Worm (Caenorhabditis elegans) whole organism, L4 larva: ENCODE results near the gene lin-15B.

Experiments used
- F26F4.8 ChIP-seq: fragments of 200-800 bp; sonication (Bioruptor generic); conservative IDR thresholded peaks from 2 replicates; pipeline ENCODE4 v1.3.6; 2022; ENCODE audit warnings: missing genetic modification characterization, missing compliant biosample characterization
- F37D6.2 ChIP-seq: sonication (generic microtip); optimal IDR thresholded peaks from 2 replicates; lab custom pipeline; 2016; ENCODE audit warnings: mild to moderate bottlenecking, missing genetic modification characterization, missing compliant biosample characterization
- R02D3.7 ChIP-seq: fragments of 150-350 bp; sonication (generic microtip); optimal IDR thresholded peaks from 3 replicates; lab custom pipeline; 2014; ENCODE audit warnings: missing biosample characterization, missing genetic modification characterization
- T20F7.1 ChIP-seq: fragments of 200-800 bp; sonication (Bioruptor generic); optimal IDR thresholded peaks from 2 replicates; lab custom pipeline; 2018; ENCODE audit warnings: mild to moderate bottlenecking, missing genetic modification characterization, missing compliant biosample characterization
- Y105C5A.15 ChIP-seq: fragments of 200-800 bp; sonication (Bioruptor generic); IDR thresholded peaks from 2 replicates; pipeline ENCODE4 v1.3.6; 2022; ENCODE audit warnings: missing genetic modification characterization, missing compliant biosample characterization
- Y48G9A.11 ChIP-seq: fragments of 200-800 bp; sonication (Bioruptor generic); IDR thresholded peaks from 2 replicates; pipeline ENCODE4 v1.3.6; 2022; ENCODE audit warnings: missing genetic modification reagents, missing genetic modification characterization, missing compliant biosample characterization
- Y5F2A.4 ChIP-seq: fragments of 200-800 bp; sonication (Bioruptor generic); optimal IDR thresholded peaks from 2 replicates; lab custom pipeline; 2018; ENCODE audit warnings: mild to moderate bottlenecking, missing genetic modification characterization, missing compliant biosample characterization
- ZK337.2 ChIP-seq: fragments of 200-800 bp; sonication (Bioruptor generic); IDR thresholded peaks from 2 replicates; pipeline ENCODE4 v1.3.6; 2022; ENCODE audit warnings: missing genetic modification reagents, missing genetic modification characterization, missing compliant biosample characterization
- ZK546.5 ChIP-seq, 2 experiments: sonication (generic microtip); optimal IDR thresholded peaks; 2 replicates each; lab custom pipeline; 2017; ENCODE audit warnings: missing biosample characterization in 2 of 2, missing genetic modification characterization in 2 of 2
- aha-1 ChIP-seq: fragments of 150-350 bp; peaks from one replicate; lab custom pipeline; 2014; ENCODE audit warnings: missing biosample characterization, missing genetic modification characterization
- ama-1 ChIP-seq: fragments of 150-350 bp; optimal IDR thresholded peaks from 2 replicates; lab custom pipeline; 2014; ENCODE audit warnings: inconsistent platforms, mixed read lengths
- ceh-20 ChIP-seq: fragments of 200-800 bp; sonication (Bioruptor generic); IDR thresholded peaks from 2 replicates; pipeline ENCODE4 v1.3.6; 2022; ENCODE audit warnings: missing genetic modification reagents, missing genetic modification characterization, missing compliant biosample characterization
- ceh-28 ChIP-seq: fragments of 150-350 bp; optimal IDR thresholded peaks from 2 replicates; lab custom pipeline; 2014; ENCODE audit warnings: missing biosample characterization, missing genetic modification reagents, missing genetic modification characterization
- ceh-32 ChIP-seq: sonication (generic microtip); optimal IDR thresholded peaks from 2 replicates; lab custom pipeline; 2016; ENCODE audit warnings: mild to moderate bottlenecking, missing genetic modification characterization, missing compliant biosample characterization; ENCODE audit not compliant: poor library complexity
- ceh-44 ChIP-seq: fragments of 200-800 bp; sonication (Bioruptor generic); IDR thresholded peaks from 2 replicates; pipeline ENCODE4 v1.3.6; 2022; ENCODE audit warnings: missing genetic modification reagents, missing genetic modification characterization, missing compliant biosample characterization
- ceh-62 ChIP-seq: sonication (generic microtip); optimal IDR thresholded peaks from 2 replicates; lab custom pipeline; 2017; ENCODE audit warnings: missing biosample characterization, missing genetic modification characterization
- ceh-82 ChIP-seq: sonication (generic microtip); optimal IDR thresholded peaks from 2 replicates; lab custom pipeline; 2017; ENCODE audit warnings: missing biosample characterization, missing genetic modification characterization
- daf-12 ChIP-seq: fragments of 150-350 bp; optimal IDR thresholded peaks from 2 replicates; lab custom pipeline; 2014; ENCODE audit warnings: missing biosample characterization, missing genetic modification reagents, missing genetic modification characterization
- daf-16 ChIP-seq, 3 experiments: sonication (generic microtip); optimal IDR thresholded peaks; 2 replicates each; lab custom pipeline; 2016 to 2017; ENCODE audit warnings: missing genetic modification characterization in 3 of 3, missing genetic modification reagents in 3 of 3, mild to moderate bottlenecking in 2 of 3, missing compliant biosample characterization in 2 of 3, missing biosample characterization in 1 of 3, moderate library complexity in 1 of 3
- daf-19 ChIP-seq: fragments of 200-800 bp; sonication (Bioruptor generic); conservative IDR thresholded peaks from 2 replicates; pipeline ENCODE4 v1.3.6; 2022; ENCODE audit warnings: missing genetic modification characterization, missing compliant biosample characterization
- daf-8 ChIP-seq: fragments of 200-800 bp; sonication (Bioruptor generic); IDR thresholded peaks from 2 replicates; pipeline ENCODE4 v1.3.6; 2022; ENCODE audit warnings: missing genetic modification characterization, missing compliant biosample characterization
- dmd-6 ChIP-seq: fragments of 200-800 bp; sonication (Bioruptor generic); IDR thresholded peaks from 2 replicates; pipeline ENCODE4 v1.3.6; 2022; ENCODE audit warnings: missing genetic modification reagents, missing genetic modification characterization, missing compliant biosample characterization
- dmd-8 ChIP-seq: fragments of 200-800 bp; sonication (Bioruptor generic); IDR thresholded peaks from 2 replicates; pipeline ENCODE4 v1.3.6; 2022; ENCODE audit warnings: missing genetic modification characterization, missing compliant biosample characterization
- dmd-9 ChIP-seq: fragments of 200-800 bp; sonication (Bioruptor generic); IDR thresholded peaks from 2 replicates; pipeline ENCODE4 v1.3.6; 2022; ENCODE audit warnings: missing genetic modification reagents, missing genetic modification characterization, missing compliant biosample characterization
- duxl-1 ChIP-seq: sonication (generic microtip); optimal IDR thresholded peaks from 2 replicates; lab custom pipeline; 2016; ENCODE audit warnings: mild to moderate bottlenecking, missing genetic modification characterization, moderate library complexity, missing compliant biosample characterization; ENCODE audit not compliant: poor library complexity
- egl-43 ChIP-seq: fragments of 200-800 bp; sonication (Bioruptor generic); IDR thresholded peaks from 2 replicates; pipeline ENCODE4 v1.3.6; 2022; ENCODE audit warnings: missing genetic modification reagents, missing genetic modification characterization, missing compliant biosample characterization
- fos-1 ChIP-seq: fragments of 150-350 bp; optimal IDR thresholded peaks from 2 replicates; lab custom pipeline; 2014; ENCODE audit warnings: missing biosample characterization, missing genetic modification characterization
- gei-8 ChIP-seq: fragments of 200-800 bp; sonication (Bioruptor generic); optimal IDR thresholded peaks from 2 replicates; lab custom pipeline; 2018; ENCODE audit warnings: mild to moderate bottlenecking, missing genetic modification characterization, missing compliant biosample characterization
- hlh-11 ChIP-seq: fragments of 200-800 bp; sonication (Bioruptor generic); optimal IDR thresholded peaks from 2 replicates; lab custom pipeline; 2018; ENCODE audit warnings: mild to moderate bottlenecking, missing genetic modification characterization, missing compliant biosample characterization
- hmg-1.1 ChIP-seq: fragments of 200-800 bp; sonication (Bioruptor generic); IDR thresholded peaks from 2 replicates; pipeline ENCODE4 v1.3.6; 2022; ENCODE audit warnings: missing genetic modification reagents, missing genetic modification characterization, missing compliant biosample characterization
- lim-7 ChIP-seq: fragments of 200-800 bp; sonication (Bioruptor generic); IDR thresholded peaks from 2 replicates; pipeline ENCODE4 v1.3.6; 2022; ENCODE audit warnings: missing genetic modification characterization, missing compliant biosample characterization
- lin-15B ChIP-seq: fragments of 150-350 bp; sonication (generic microtip); optimal IDR thresholded peaks from 3 replicates; lab custom pipeline; 2014; ENCODE audit warnings: missing biosample characterization, missing genetic modification characterization
- lin-38 ChIP-seq: fragments of 200-800 bp; sonication (Bioruptor generic); IDR thresholded peaks from 2 replicates; pipeline ENCODE4 v1.3.6; 2022; ENCODE audit warnings: missing genetic modification reagents, missing genetic modification characterization, missing compliant biosample characterization
- lin-39 ChIP-seq: fragments of 150-350 bp; optimal IDR thresholded peaks from 2 replicates; lab custom pipeline; 2014; ENCODE audit warnings: missing biosample characterization, missing genetic modification reagents, missing genetic modification characterization
- lir-3 ChIP-seq: sonication (generic microtip); optimal IDR thresholded peaks from 2 replicates; lab custom pipeline; 2016; ENCODE audit warnings: mild to moderate bottlenecking, missing genetic modification characterization, missing compliant biosample characterization
- madf-5 ChIP-seq, 2 experiments: fragments of 200-800 bp; sonication (Bioruptor generic); IDR thresholded peaks; 2 replicates each; pipeline ENCODE4 v1.3.6; 2022; ENCODE audit warnings: missing compliant biosample characterization in 2 of 2, missing genetic modification characterization in 2 of 2
- mdl-1 ChIP-seq, 2 experiments: fragments of 150-350 bp in 1 of 2; sonication (generic microtip) in 1 of 2; optimal IDR thresholded peaks; 2 replicates each; lab custom pipeline; 2014 to 2017; ENCODE audit warnings: missing biosample characterization in 2 of 2, missing genetic modification characterization in 2 of 2
- mdt-29 ChIP-seq: fragments of 200-800 bp; sonication (Bioruptor generic); IDR thresholded peaks from 2 replicates; pipeline ENCODE4 v1.3.6; 2022; ENCODE audit warnings: missing genetic modification reagents, missing genetic modification characterization, missing compliant biosample characterization
- mxl-2 ChIP-seq: fragments of 200-800 bp; sonication (Bioruptor generic); conservative IDR thresholded peaks from 2 replicates; pipeline ENCODE4 v1.3.6; 2022; ENCODE audit warnings: missing genetic modification reagents, missing genetic modification characterization, missing compliant biosample characterization
- nhr-11 ChIP-seq: fragments of 150-350 bp; optimal IDR thresholded peaks from 2 replicates; lab custom pipeline; 2014; ENCODE audit warnings: missing biosample characterization, missing genetic modification characterization
- nhr-111 ChIP-seq: fragments of 200-800 bp; sonication (Bioruptor generic); optimal IDR thresholded peaks from 2 replicates; lab custom pipeline; 2018; ENCODE audit warnings: mild to moderate bottlenecking, missing genetic modification characterization, missing compliant biosample characterization
- nhr-42 ChIP-seq: fragments of 200-800 bp; sonication (Bioruptor generic); IDR thresholded peaks from 2 replicates; pipeline ENCODE4 v1.3.6; 2022; ENCODE audit warnings: missing genetic modification characterization, missing compliant biosample characterization
- nhr-48 ChIP-seq: sonication (generic microtip); optimal IDR thresholded peaks from 2 replicates; lab custom pipeline; 2016; ENCODE audit warnings: mild to moderate bottlenecking, missing genetic modification characterization, missing compliant biosample characterization
- nhr-76 ChIP-seq: fragments of 150-350 bp; optimal IDR thresholded peaks from 2 replicates; lab custom pipeline; 2014; ENCODE audit warnings: missing biosample characterization, missing genetic modification characterization
- php-3 ChIP-seq: fragments of 200-800 bp; sonication (Bioruptor generic); IDR thresholded peaks from 2 replicates; pipeline ENCODE4 v1.3.6; 2022; ENCODE audit warnings: missing genetic modification reagents, missing genetic modification characterization, missing compliant biosample characterization
- pqm-1 ChIP-seq: sonication (generic microtip); optimal IDR thresholded peaks from 2 replicates; lab custom pipeline; 2017; ENCODE audit warnings: missing biosample characterization, missing genetic modification characterization
- rbr-2 ChIP-seq: sonication (generic microtip); optimal IDR thresholded peaks from 2 replicates; lab custom pipeline; 2016; ENCODE audit warnings: missing genotype, missing genetic modification characterization, missing compliant biosample characterization
- sdz-12 ChIP-seq: fragments of 200-800 bp; sonication (Bioruptor generic); optimal IDR thresholded peaks from 2 replicates; lab custom pipeline; 2018; ENCODE audit warnings: mild to moderate bottlenecking, missing genetic modification characterization, missing compliant biosample characterization
- snpc-1.2 ChIP-seq: fragments of 200-800 bp; sonication (Bioruptor generic); IDR thresholded peaks from 2 replicates; pipeline ENCODE4 v1.3.6; 2022; ENCODE audit warnings: missing genetic modification reagents, missing genetic modification characterization, missing compliant biosample characterization
- tra-1 ChIP-seq: fragments of 200-800 bp; sonication (Bioruptor generic); IDR thresholded peaks from 2 replicates; pipeline ENCODE4 v1.3.6; 2022; ENCODE audit warnings: missing genetic modification reagents, missing genetic modification characterization, missing compliant biosample characterization
- zag-1 ChIP-seq: fragments of 150-350 bp; optimal IDR thresholded peaks from 2 replicates; lab custom pipeline; 2014; ENCODE audit warnings: missing biosample characterization, missing genetic modification characterization
- ztf-7 ChIP-seq: fragments of 150-350 bp; optimal IDR thresholded peaks from 2 replicates; lab custom pipeline; 2014; ENCODE audit warnings: missing biosample characterization, missing genetic modification characterization

lin-15B gene

DNA sequence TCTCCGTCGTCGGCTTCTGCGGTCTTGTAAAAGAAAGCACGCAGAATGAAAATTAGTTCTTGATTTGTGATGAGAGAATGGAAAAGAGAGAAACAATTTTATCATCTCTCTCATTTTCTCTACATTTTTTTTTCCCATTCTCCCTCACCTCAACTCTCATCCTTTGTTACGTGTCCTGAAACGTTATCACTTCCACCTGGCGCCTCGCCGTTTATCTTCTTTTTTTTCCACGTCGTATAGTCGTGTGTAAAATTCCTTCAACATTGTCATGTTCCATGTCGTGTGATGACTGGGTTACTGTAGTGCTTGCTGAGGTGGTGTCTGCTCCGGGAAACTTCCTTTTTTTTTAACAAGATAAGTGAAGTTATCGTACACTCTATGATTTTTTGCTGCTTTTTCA lies 53.6 kb downstream of the lin-15B start (continued):
- TF ChIP-seq egl-43 (GFP tag; lab: Robert Waterston, UW) = no peak
- TF ChIP-seq F26F4.8 (GFP tag; lab: Robert Waterston, UW) = no peak
- peak; percentile 93 for TF ChIP-seq dmd-6 (GFP tag; lab: Robert Waterston, UW)
- TF ChIP-seq nhr-42 (GFP tag; lab: Robert Waterston, UW) = no peak
- TF ChIP-seq ceh-20 (GFP tag; lab: Robert Waterston, UW) = no peak
- TF ChIP-seq daf-16 (GFP tag; optimal IDR thresholded peaks at IDR 0.05; lab: Kevin White, UChicago) = peak in 1 of 2 experiments; percentile 29
- TF ChIP-seq daf-16 (tag; optimal IDR thresholded peaks at IDR 0.05; lab: Kevin White, UChicago) = peak; percentile 78
- no peak for TF ChIP-seq ceh-28 (tag; lab: Kevin White, UChicago)
- no peak for TF ChIP-seq Y48G9A.11 (GFP tag; lab: Robert Waterston, UW)
- no peak for TF ChIP-seq lir-3 (tag; lab: Kevin White, UChicago)
- no peak for TF ChIP-seq zag-1 (tag; lab: Kevin White, UChicago)
- TF ChIP-seq ceh-44 = no peak
- no peak for TF ChIP-seq lim-7 (GFP tag; lab: Robert Waterston, UW)
- no peak for TF ChIP-seq lin-15B (tag; lab: Kevin White, UChicago)
- TF ChIP-seq nhr-11 (tag; lab: Kevin White, UChicago) = peak; percentile 34
- no peak for TF ChIP-seq R02D3.7 (tag; lab: Kevin White, UChicago)
- TF ChIP-seq dmd-8 (GFP tag; lab: Robert Waterston, UW) = no peak
- TF ChIP-seq dmd-9 (GFP tag; lab: Robert Waterston, UW) = no peak
- no peak for TF ChIP-seq rbr-2 (tag; lab: Kevin White, UChicago)
- TF ChIP-seq F37D6.2 (tag; lab: Kevin White, UChicago) = no peak
- TF ChIP-seq nhr-111 (GFP tag; lab: Kevin White, UChicago) = no peak
- no peak for TF ChIP-seq Y5F2A.4 (GFP tag; lab: Kevin White, UChicago)
- no peak for TF ChIP-seq gei-8 (GFP tag; lab: Kevin White, UChicago)
- no peak for TF ChIP-seq ceh-62 (tag; lab: Kevin White, UChicago)
- TF ChIP-seq ceh-32 (tag; lab: Kevin White, UChicago) = no peak
- no peak for TF ChIP-seq daf-12 (tag; lab: Kevin White, UChicago)
- peak in 1 of 2 experiments; percentile 61 for TF ChIP-seq mdl-1 (tag; optimal IDR thresholded peaks at IDR 0.05; lab: Kevin White, UChicago)
- peak; percentile 94 for TF ChIP-seq hlh-11 (tag; lab: Kevin White, UChicago)
- no peak for TF ChIP-seq madf-5 (GFP tag; IDR thresholded peaks at IDR 0.05; lab: Robert Waterston, UW)
- TF ChIP-seq aha-1 (tag; lab: Kevin White, UChicago) = peak; percentile 92
- peak; percentile 70 for TF ChIP-seq nhr-48
- no peak for TF ChIP-seq ceh-82 (tag; lab: Kevin White, UChicago)
- no peak for TF ChIP-seq daf-8 (GFP tag; lab: Robert Waterston, UW)
- no peak for TF ChIP-seq Y105C5A.15 (GFP tag; lab: Robert Waterston, UW)
- no peak for TF ChIP-seq ztf-7 (tag; lab: Kevin White, UChicago)
- no peak for TF ChIP-seq mxl-2 (GFP tag; lab: Robert Waterston, UW)
- TF ChIP-seq php-3 (GFP tag; lab: Robert Waterston, UW) = peak; percentile 53; the same call in 1 of the 2 replicates
- peak; percentile 65 for TF ChIP-seq tra-1 (GFP tag; lab: Robert Waterston, UW)
- TF ChIP-seq ZK337.2 = no peak
- TF ChIP-seq lin-38 (GFP tag; lab: Robert Waterston, UW) = peak; percentile 42
- 0 out of 2 replicates have a peak, but pooled peaks have one; percentile 31 for TF ChIP-seq hmg-1.1 (GFP tag; lab: Robert Waterston, UW)
- TF ChIP-seq sdz-12 (GFP tag; lab: Kevin White, UChicago) = no peak
- TF ChIP-seq pqm-1 = peak; percentile 98
- no peak for TF ChIP-seq fos-1 (tag; lab: Kevin White, UChicago)
- no peak for TF ChIP-seq ama-1
- no peak for TF ChIP-seq duxl-1 (tag; lab: Kevin White, UChicago)
- no peak for TF ChIP-seq ZK546.5 (tag; optimal IDR thresholded peaks at IDR 0.05; lab: Kevin White, UChicago)
- TF ChIP-seq lin-39 = no peak
- no peak for TF ChIP-seq daf-19 (GFP tag; lab: Robert Waterston, UW)
- no peak for TF ChIP-seq snpc-1.2
- peak; percentile 65 for TF ChIP-seq T20F7.1 (GFP tag; lab: Kevin White, UChicago)
- peak; percentile 34; the same call in 1 of the 2 replicates for TF ChIP-seq mdt-29 (GFP tag; lab: Robert Waterston, UW)
- TF ChIP-seq nhr-76 (tag; lab: Kevin White, UChicago) = no peak
